Fruit fly (Drosophila melanogaster): Measurements from ENCODE around the gene ssp2.

The ssp2 gene

dm6 chr3L:13925117-13925726, 39.8 kb upstream of the ssp2 start, which contains the start of gene Rgl (continued):
- TF ChIP-seq CG1792 (GFP tag; optimal IDR thresholded peaks at IDR 0.05) (no peak), CG6272 (GFP tag; IDR thresholded peaks at IDR 0.05) (0 out of 2 replicates have a peak, but pooled peaks have one; percentile 15), Ada2b (GFP tag; IDR thresholded peaks at IDR 0.05) (no peak), Awh (GFP tag; IDR thresholded peaks at IDR 0.05) (0 out of 2 replicates have a peak, but pooled peaks have one; percentile 24), CG3281 (GFP tag; optimal IDR thresholded peaks at IDR 0.05) (no peak), Stat92E (GFP tag; optimal IDR thresholded peaks at IDR 0.05) (no peak), sr (GFP tag; IDR thresholded peaks at IDR 0.05) (peak; percentile 12; the same call in 1 of the 3 replicates), Sin3A (optimal IDR thresholded peaks at IDR 0.05) (no peak), fru (optimal IDR thresholded peaks at IDR 0.05) (no peak), wor (GFP tag; IDR thresholded peaks at IDR 0.05) (no peak), Adf1 (GFP tag; IDR thresholded peaks at IDR 0.05) (peak; percentile 28; the same call in 1 of the 2 replicates), lola (GFP tag; optimal IDR thresholded peaks at IDR 0.05) (no peak), CG1529 (GFP tag; optimal IDR thresholded peaks at IDR 0.05) (no peak), gfzf (GFP tag; optimal IDR thresholded peaks at IDR 0.05) (no peak), sna (GFP tag; IDR thresholded peaks at IDR 0.05; ENCODE audit: partially characterized antibody) (no peak), HLH54F (GFP tag; optimal IDR thresholded peaks at IDR 0.05) (no peak), CG31224 (GFP tag; IDR thresholded peaks at IDR 0.05) (no peak), sqz (GFP tag; optimal IDR thresholded peaks at IDR 0.05) (peak; percentile 93), CG16779 (GFP tag; IDR thresholded peaks at IDR 0.05) (no peak), CG7271 (tag; optimal IDR thresholded peaks at IDR 0.05) (no peak), tap (tag; optimal IDR thresholded peaks at IDR 0.05) (no peak), Nf-YA (GFP tag; IDR thresholded peaks at IDR 0.05) (no peak), crc (GFP tag; optimal IDR thresholded peaks at IDR 0.05) (no peak), Sox100B (GFP tag; optimal IDR thresholded peaks at IDR 0.05) (no peak), CG10209 (GFP tag; optimal IDR thresholded peaks at IDR 0.05) (no peak), CG32767 (GFP tag; IDR thresholded peaks at IDR 0.05) (no peak), CG9932 (GFP tag; IDR thresholded peaks at IDR 0.05) (0 out of 2 replicates have a peak, but pooled peaks have one; percentile 15), CG18476 (GFP tag; optimal IDR thresholded peaks at IDR 0.05) (no peak), vnd (GFP tag; IDR thresholded peaks at IDR 0.05; ENCODE audit: partially characterized antibody) (no peak), CG2202 (tag; optimal IDR thresholded peaks at IDR 0.05) (no peak), hb (GFP tag; IDR thresholded peaks at IDR 0.05; ENCODE audit: partially characterized antibody) (no peak), vvl (GFP tag; IDR thresholded peaks at IDR 0.05) (peak; percentile 60; the same call in 1 of the 2 replicates), peb (GFP tag; IDR thresholded peaks at IDR 0.05) (no peak), CG5953 (GFP tag; IDR thresholded peaks at IDR 0.05) (no peak), CrebB (tag; optimal IDR thresholded peaks at IDR 0.05) (peak; percentile 1), MTF-1 (GFP tag; optimal IDR thresholded peaks at IDR 0.05; ENCODE audit: borderline replicate concordance) (no peak), Pdp1 (GFP tag; optimal IDR thresholded peaks at IDR 0.05) (peak in 1 of 2 experiments; percentile 19), Dek (tag; optimal IDR thresholded peaks at IDR 0.05) (no peak), NC2β (GFP tag; optimal IDR thresholded peaks at IDR 0.05) (no peak), Gug (GFP tag; IDR thresholded peaks at IDR 0.05) (no peak), CG31365 (tag; optimal IDR thresholded peaks at IDR 0.05) (no peak), sima (GFP tag; optimal IDR thresholded peaks at IDR 0.05) (no peak), CG2889 (GFP tag; IDR thresholded peaks at IDR 0.05) (no peak), ac (GFP tag; optimal IDR thresholded peaks at IDR 0.05) (peak; percentile 20), Trl (optimal IDR thresholded peaks at IDR 0.05) (peak; percentile 87 to 93), Trl (GFP tag; optimal IDR thresholded peaks at IDR 0.05) (no peak)
